Worm (Caenorhabditis elegans) whole organism, L1 larva: ENCODE data around the gene Y42H9AR.2.

Experiments used
- ama-1 ChIP-seq: fragments of 150-350 bp; optimal IDR thresholded peaks from 2 replicates; lab custom pipeline; 2014
- irx-1 ChIP-seq: sonication (generic microtip); optimal IDR thresholded peaks from 2 replicates; lab custom pipeline; 2016; ENCODE audit warnings: missing genetic modification characterization, missing compliant biosample characterization
- mef-2 ChIP-seq: fragments of 150-350 bp; optimal IDR thresholded peaks from 2 replicates; lab custom pipeline; 2014; ENCODE audit warnings: missing biosample characterization, missing genetic modification characterization
- nhr-28 ChIP-seq: fragments of 150-350 bp; optimal IDR thresholded peaks from 2 replicates; lab custom pipeline; 2014; ENCODE audit warnings: missing biosample characterization, missing genetic modification characterization
- pag-3 ChIP-seq: sonication (generic microtip); optimal IDR thresholded peaks from 2 replicates; lab custom pipeline; 2017; ENCODE audit warnings: missing genetic modification characterization, mild to moderate bottlenecking, missing compliant biosample characterization, antibody characterized with exemption, borderline replicate concordance; ENCODE audit not compliant: insufficient read depth
- pqm-1 ChIP-seq: sonication (generic microtip); optimal IDR thresholded peaks from 3 replicates; lab custom pipeline; 2017; ENCODE audit warnings: missing biosample characterization, missing genetic modification characterization
- sptf-1 ChIP-seq: fragments of 150-350 bp; optimal IDR thresholded peaks from 2 replicates; lab custom pipeline; 2014; ENCODE audit warnings: missing biosample characterization, missing genetic modification characterization
- vab-15 ChIP-seq: sonication (generic microtip); optimal IDR thresholded peaks from 2 replicates; lab custom pipeline; 2017; ENCODE audit warnings: missing genotype, mild to moderate bottlenecking, missing genetic modification characterization, missing compliant biosample characterization
- zip-4 ChIP-seq: fragments of 200-800 bp; sonication (Bioruptor generic); optimal IDR thresholded peaks from 2 replicates; lab custom pipeline; 2018; ENCODE audit warnings: mild to moderate bottlenecking, missing genetic modification characterization, moderate library complexity, missing compliant biosample characterization

DNA sequence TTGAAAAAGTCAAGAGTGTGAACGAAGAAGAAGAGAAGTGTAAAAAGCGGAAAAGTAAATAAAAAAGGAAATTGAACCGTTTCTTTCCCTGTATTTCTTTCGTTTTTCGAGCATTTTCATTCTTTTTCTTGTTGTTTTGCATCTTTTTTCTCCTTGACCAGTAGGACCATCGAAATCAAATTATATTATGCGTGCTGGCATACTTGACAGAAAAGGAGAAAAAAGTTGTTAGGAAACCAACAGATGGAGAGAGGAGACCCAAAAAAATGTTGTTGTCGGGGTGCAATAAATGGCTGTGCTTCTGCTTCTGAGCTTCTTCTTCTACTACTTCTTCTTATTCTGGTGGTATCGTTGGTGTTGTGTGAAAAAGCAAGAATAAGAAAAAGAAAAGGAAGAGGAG, 45.7 kb upstream of the Y42H9AR.2 start:
- TF ChIP-seq mef-2 (tag; lab: Kevin White, UChicago) (no peak), irx-1 (tag; lab: Kevin White, UChicago) (no peak), pag-3 (tag; lab: Kevin White, UChicago) (no peak), nhr-28 (tag; lab: Kevin White, UChicago) (no peak), sptf-1 (tag; lab: Kevin White, UChicago) (no peak), pqm-1 (tag; lab: Kevin White, UChicago) (no peak), vab-15 (no peak), zip-4 (GFP tag; lab: Kevin White, UChicago) (no peak), ama-1 (no peak)
